Worm (Caenorhabditis elegans): ENCODE measurements around the gene daao-1.
A peak's percentile ranks its signal among the peaks of the same experiment; 100 is the strongest.

The daao-1 gene

ce11 chrIV:2601988-2602861, 11.8 kb upstream of the daao-1 start (continued):
- TF ChIP-seq dmd-8 (GFP tag; IDR thresholded peaks at IDR 0.05) (no peak), hlh-11 (tag; optimal IDR thresholded peaks at IDR 0.05) (peak; percentile 100), spr-3 (GFP tag; optimal IDR thresholded peaks at IDR 0.05) (peak; percentile 75), dmd-6 (GFP tag; IDR thresholded peaks at IDR 0.05) (peak; percentile 99), madf-9 (GFP tag; conservative IDR thresholded peaks at IDR 0.05) (peak; percentile 93), ztf-11 (tag; optimal IDR thresholded peaks at IDR 0.05) (no peak), daf-16 (GFP tag; optimal IDR thresholded peaks at IDR 0.05) (peak; percentile 59 to 90), daf-16 (tag; optimal IDR thresholded peaks at IDR 0.05) (peak; percentile 97), nhr-25 (tag; optimal IDR thresholded peaks at IDR 0.05; ENCODE audit: borderline replicate concordance, insufficient read depth) (peak; percentile 79), ztf-7 (tag; optimal IDR thresholded peaks at IDR 0.05) (peak; percentile 90), lin-15B (tag; optimal IDR thresholded peaks at IDR 0.05) (no peak), fos-1 (tag; optimal IDR thresholded peaks at IDR 0.05) (peak; percentile 46), zip-2 (tag; optimal IDR thresholded peaks at IDR 0.05) (peak; percentile 84), madf-5 (GFP tag; IDR thresholded peaks at IDR 0.05) (peak; percentile 47 to 54; a peak in 1 of 4 replicates), spr-1 (tag; optimal IDR thresholded peaks at IDR 0.05) (peak; percentile 90), nhr-77 (tag; optimal IDR thresholded peaks at IDR 0.05) (peak; percentile 98), hmg-1.1 (GFP tag; IDR thresholded peaks at IDR 0.05) (peak; percentile 95), lin-13 (GFP tag; optimal IDR thresholded peaks at IDR 0.05) (peak; percentile 84), F44E2.7 (GFP tag; IDR thresholded peaks at IDR 0.05) (0 out of 2 replicates have a peak, but pooled peaks have one; percentile 17), tra-1 (GFP tag; IDR thresholded peaks at IDR 0.05) (peak; percentile 99), sdz-12 (GFP tag; optimal IDR thresholded peaks at IDR 0.05) (peak; percentile 81), ZK337.2 (GFP tag; IDR thresholded peaks at IDR 0.05) (peak; percentile 65; the same call in 1 of the 2 replicates), F10B5.3 (tag; optimal IDR thresholded peaks at IDR 0.05) (no peak), nhr-42 (GFP tag; IDR thresholded peaks at IDR 0.05) (peak; percentile 93), Y75B8A.6 (GFP tag; IDR thresholded peaks at IDR 0.05) (peak; percentile 98), cey-2 (tag; optimal IDR thresholded peaks at IDR 0.05; ENCODE audit: borderline replicate concordance, insufficient read depth) (peak; percentile 73), unc-39 (tag; optimal IDR thresholded peaks at IDR 0.05) (no peak), T26A8.4 (GFP tag; IDR thresholded peaks at IDR 0.05) (peak; percentile 96), ces-1 (GFP tag; optimal IDR thresholded peaks at IDR 0.05) (no peak), nhr-76 (tag; optimal IDR thresholded peaks at IDR 0.05) (peak; percentile 86)

ce11 chrIV:2602862-2603189, 11.2 kb upstream of the daao-1 start:
- no peak for TF ChIP-seq nhr-48 (tag; optimal IDR thresholded peaks at IDR 0.05)
- TF ChIP-seq snpc-1.2 (GFP tag; IDR thresholded peaks at IDR 0.05), result peak; percentile 55
- peak; percentile 32 for TF ChIP-seq lin-38 (GFP tag; IDR thresholded peaks at IDR 0.05)
- TF ChIP-seq tra-1 (GFP tag; IDR thresholded peaks at IDR 0.05), result no peak
- TF ChIP-seq unc-62 (GFP tag; optimal IDR thresholded peaks at IDR 0.05 in 1 of 2), result no peak
- TF ChIP-seq unc-62 (tag; optimal IDR thresholded peaks at IDR 0.05), result no peak
- TF ChIP-seq egl-43 (GFP tag; IDR thresholded peaks at IDR 0.05), result peak; percentile 70; the same call in 1 of the 2 replicates
- TF ChIP-seq fkh-10 (GFP tag; optimal IDR thresholded peaks at IDR 0.05), result no peak
- TF ChIP-seq ztf-11 (tag; optimal IDR thresholded peaks at IDR 0.05), result no peak
- TF ChIP-seq lim-7 (GFP tag; IDR thresholded peaks at IDR 0.05), result 0 out of 2 replicates have a peak, but pooled peaks have one; percentile 42
- TF ChIP-seq ZK546.5 (tag; optimal IDR thresholded peaks at IDR 0.05), result no peak
- TF ChIP-seq pha-4 (GFP tag; IDR thresholded peaks at IDR 0.05), result 0 out of 2 replicates have a peak, but pooled peaks have one; percentile 43
- TF ChIP-seq pha-4 (tag; optimal IDR thresholded peaks at IDR 0.05), result no peak
- TF ChIP-seq madf-9 (GFP tag; conservative IDR thresholded peaks at IDR 0.05), result peak; percentile 59; the same call in 1 of the 2 replicates
- no peak for TF ChIP-seq jun-1 (tag; optimal IDR thresholded peaks at IDR 0.05)
- no peak for TF ChIP-seq mxl-3 (GFP tag; optimal IDR thresholded peaks at IDR 0.05)
- no peak for TF ChIP-seq lsy-2 (tag; optimal IDR thresholded peaks at IDR 0.05)
- TF ChIP-seq lin-39 (tag; optimal IDR thresholded peaks at IDR 0.05), result no peak
- TF ChIP-seq zfp-3 (GFP tag; conservative IDR thresholded peaks at IDR 0.05), result 0 out of 2 replicates have a peak, but pooled peaks have one; percentile 41
- no peak for TF ChIP-seq lin-29 (GFP tag; IDR thresholded peaks at IDR 0.05)
- no peak for TF ChIP-seq ama-1 (optimal IDR thresholded peaks at IDR 0.05)
- TF ChIP-seq spr-3 (GFP tag; optimal IDR thresholded peaks at IDR 0.05), result no peak
- TF ChIP-seq pqm-1 (tag; optimal IDR thresholded peaks at IDR 0.05), result no peak
- 0 out of 2 replicates have a peak, but pooled peaks have one; percentile 68 for TF ChIP-seq D1046.2 (GFP tag; IDR thresholded peaks at IDR 0.05)
- no peak for TF ChIP-seq nhr-77 (tag; optimal IDR thresholded peaks at IDR 0.05)
